Fruit fly (Drosophila melanogaster) whole organism, embryonic: ENCODE data around the gene CG16719.

ENCODE experiments used
- BEAF-32 ChIP-seq: fragments of 200-800 bp; sonication (Bioruptor generic); optimal IDR thresholded peaks from 3 replicates; lab custom pipeline; 2017; ENCODE audit warnings: missing biosample characterization, missing genetic modification characterization, mild to moderate bottlenecking, moderate library complexity, missing genetic modification reagents
- CG1024 ChIP-seq: fragments of 200-800 bp; sonication (Bioruptor generic); IDR thresholded peaks from 2 replicates; pipeline ENCODE4 v1.3.6; 2022; ENCODE audit warnings: missing biosample characterization, missing genetic modification characterization
- CG10267 ChIP-seq: fragments of 200-800 bp; sonication (Bioruptor generic); optimal IDR thresholded peaks from 2 replicates; lab custom pipeline; 2018; ENCODE audit warnings: missing biosample characterization, mild to moderate bottlenecking, missing genetic modification characterization, moderate library complexity
- CG10274 ChIP-seq: fragments of 200-800 bp; sonication (Bioruptor generic); optimal IDR thresholded peaks from 3 replicates; lab custom pipeline; 2017; ENCODE audit warnings: missing biosample characterization, mild to moderate bottlenecking, missing genetic modification characterization
- CG11695 ChIP-seq: fragments of 200-800 bp; sonication (Bioruptor generic); IDR thresholded peaks from 3 replicates; pipeline ENCODE4 v1.3.6; 2022; ENCODE audit warnings: missing biosample characterization, missing genetic modification characterization
- CG12155 ChIP-seq: fragments of 200-800 bp; sonication (Bioruptor generic); optimal IDR thresholded peaks from 3 replicates; lab custom pipeline; 2016; ENCODE audit warnings: missing biosample characterization, missing genetic modification characterization
- CG12391 ChIP-seq: fragments of 200-800 bp; sonication (Bioruptor generic); optimal IDR thresholded peaks from 3 replicates; lab custom pipeline; 2018; ENCODE audit warnings: missing biosample characterization, mild to moderate bottlenecking, missing genetic modification characterization, moderate library complexity
- CG13123 ChIP-seq: fragments of 200-800 bp; sonication (Bioruptor generic); optimal IDR thresholded peaks from 2 replicates; lab custom pipeline; 2016; ENCODE audit warnings: missing biosample characterization, missing genetic modification characterization
- CG14667 ChIP-seq: fragments of 200-800 bp; sonication (Bioruptor generic); IDR thresholded peaks from 2 replicates; pipeline ENCODE4 v1.3.6; 2022; ENCODE audit warnings: missing biosample characterization, missing genetic modification characterization
- CG16779 ChIP-seq: fragments of 200-800 bp; sonication (Bioruptor generic); IDR thresholded peaks from 2 replicates; pipeline ENCODE4 v1.3.6; 2022; ENCODE audit warnings: missing biosample characterization, missing genetic modification characterization
- CG16815 ChIP-seq: fragments of 200-800 bp; sonication (Bioruptor generic); optimal IDR thresholded peaks from 3 replicates; lab custom pipeline; 2017; ENCODE audit warnings: missing biosample characterization, mild to moderate bottlenecking, missing genetic modification characterization
- CG3281 ChIP-seq: fragments of 200-800 bp; sonication (Bioruptor generic); optimal IDR thresholded peaks from 3 replicates; lab custom pipeline; 2017; ENCODE audit warnings: missing biosample characterization, mild to moderate bottlenecking, missing genetic modification characterization
- CG3995 ChIP-seq: fragments of 200-800 bp; sonication (Bioruptor generic); optimal IDR thresholded peaks from 3 replicates; lab custom pipeline; 2016; ENCODE audit warnings: missing biosample characterization, missing genetic modification characterization
- CG6175 ChIP-seq: fragments of 200-800 bp; sonication (Bioruptor generic); IDR thresholded peaks from 3 replicates; pipeline ENCODE4 v1.3.6; 2022; ENCODE audit warnings: missing biosample characterization, missing genetic modification characterization
- CG7372 ChIP-seq: fragments of 200-800 bp; sonication (Bioruptor generic); IDR thresholded peaks from 2 replicates; pipeline ENCODE4 v1.3.6; 2022; ENCODE audit warnings: missing biosample characterization, missing genetic modification characterization
- CG8388 ChIP-seq: fragments of 200-800 bp; sonication (Bioruptor generic); optimal IDR thresholded peaks from 2 replicates; lab custom pipeline; 2019; ENCODE audit warnings: missing biosample characterization, mild to moderate bottlenecking, missing genetic modification characterization, moderate library complexity
- CG9817 ChIP-seq: fragments of 200-800 bp; sonication (Bioruptor generic); optimal IDR thresholded peaks from 2 replicates; lab custom pipeline; 2018; ENCODE audit warnings: missing biosample characterization, mild to moderate bottlenecking, missing genetic modification characterization, moderate library complexity
- Chrac-16 ChIP-seq: fragments of 200-800 bp; sonication (Bioruptor generic); optimal IDR thresholded peaks from 3 replicates; lab custom pipeline; 2016; ENCODE audit warnings: missing biosample characterization, missing genetic modification characterization
- CkIIα-i1 ChIP-seq: fragments of 200-800 bp; sonication (Bioruptor generic); IDR thresholded peaks from 2 replicates; pipeline ENCODE4 v1.3.6; 2022; ENCODE audit warnings: missing biosample characterization, missing genetic modification characterization
- Dll ChIP-seq: fragments of 200-800 bp; sonication (Bioruptor generic); IDR thresholded peaks from 4 replicates; pipeline ENCODE4 v1.3.6; 2022; ENCODE audit warnings: missing biosample characterization, missing genetic modification characterization; ENCODE audit not compliant: partially characterized antibody
- Dp ChIP-seq: fragments of 200-800 bp; sonication (Bioruptor generic); optimal IDR thresholded peaks from 2 replicates; lab custom pipeline; 2018; ENCODE audit warnings: missing biosample characterization, mild to moderate bottlenecking, missing genetic modification characterization, moderate library complexity
- Ets65A ChIP-seq: fragments of 200-800 bp; sonication (Bioruptor generic); peaks from one replicate; lab custom pipeline; 2016; ENCODE audit warnings: missing biosample characterization, missing genetic modification characterization
- Hey ChIP-seq: fragments of 200-800 bp; sonication (Bioruptor generic); optimal IDR thresholded peaks from 3 replicates; lab custom pipeline; 2018; ENCODE audit warnings: missing biosample characterization, mild to moderate bottlenecking, missing genetic modification characterization
- HmgD ChIP-seq: fragments of 200-800 bp; sonication (Bioruptor generic); optimal IDR thresholded peaks from 3 replicates; lab custom pipeline; 2016; ENCODE audit warnings: missing biosample characterization, missing genetic modification characterization
- Hr78 ChIP-seq, 2 experiments: fragments of 200-800 bp in 1 of 2; fragments of >200 bp in 1 of 2; sonication (Bioruptor generic) in 1 of 2; optimal IDR thresholded peaks; 2 replicates each; lab custom pipeline; 2017 to 2019; ENCODE audit warnings: missing biosample characterization in 2 of 2, missing genetic modification characterization in 2 of 2, mild to moderate bottlenecking in 1 of 2, moderate library complexity in 1 of 2
- Med ChIP-seq: fragments of 200-800 bp; sonication (Bioruptor generic); peaks from one replicate; lab custom pipeline; 2016; ENCODE audit warnings: missing biosample characterization, missing genetic modification characterization, mild to moderate bottlenecking, inconsistent platforms, moderate library complexity
- Nf-YB ChIP-seq: fragments of 200-800 bp; sonication (Bioruptor generic); optimal IDR thresholded peaks from 3 replicates; lab custom pipeline; 2019; ENCODE audit warnings: missing biosample characterization, mild to moderate bottlenecking, missing genetic modification characterization, moderate library complexity
- Nf-YC ChIP-seq: fragments of 200-800 bp; optimal IDR thresholded peaks from 3 replicates; lab custom pipeline; 2019; ENCODE audit warnings: missing biosample characterization, mild to moderate bottlenecking, missing genetic modification characterization, moderate library complexity
- NfI ChIP-seq: fragments of 200-800 bp; sonication (Bioruptor generic); optimal IDR thresholded peaks from 3 replicates; lab custom pipeline; 2018; ENCODE audit warnings: missing biosample characterization, mild to moderate bottlenecking, missing genetic modification characterization, moderate library complexity
- Rx ChIP-seq: fragments of 200-800 bp; sonication (Bioruptor generic); IDR thresholded peaks from 2 replicates; pipeline ENCODE4 v1.3.6; 2022; ENCODE audit warnings: missing biosample characterization, missing genetic modification characterization
- Side ChIP-seq: fragments of 200-800 bp; sonication (Bioruptor generic); optimal IDR thresholded peaks from 2 replicates; lab custom pipeline; 2016; ENCODE audit warnings: missing biosample characterization, missing genetic modification characterization
- Sry-β ChIP-seq: fragments of 200-800 bp; sonication (Bioruptor generic); optimal IDR thresholded peaks from 2 replicates; lab custom pipeline; 2018; ENCODE audit warnings: missing biosample characterization, mild to moderate bottlenecking, missing genetic modification characterization, moderate library complexity
- TFAM ChIP-seq: fragments of 200-800 bp; sonication (Bioruptor generic); optimal IDR thresholded peaks from 2 replicates; lab custom pipeline; 2017; ENCODE audit warnings: missing biosample characterization, missing genetic modification characterization, inconsistent platforms
- Xbp1 ChIP-seq: fragments of 200-800 bp; sonication (Bioruptor generic); optimal IDR thresholded peaks from 3 replicates; lab custom pipeline; 2016; ENCODE audit warnings: missing biosample characterization, mild to moderate bottlenecking, missing genetic modification characterization
- crc ChIP-seq: fragments of 200-800 bp; sonication (Bioruptor generic); optimal IDR thresholded peaks from 2 replicates; lab custom pipeline; 2016; ENCODE audit warnings: missing biosample characterization, missing genetic modification characterization
- croc ChIP-seq: fragments of 200-800 bp; sonication (Bioruptor generic); conservative IDR thresholded peaks from 3 replicates; pipeline ENCODE4 v1.3.6; 2022; ENCODE audit warnings: missing biosample characterization, missing genetic modification characterization
- danr ChIP-seq: fragments of 200-800 bp; sonication (Bioruptor generic); IDR thresholded peaks from 2 replicates; pipeline ENCODE4 v1.3.6; 2022; ENCODE audit warnings: missing biosample characterization, missing genetic modification characterization
- dysf ChIP-seq: fragments of 200-800 bp; sonication (Bioruptor generic); IDR thresholded peaks from 3 replicates; pipeline ENCODE4 v1.3.6; 2022; ENCODE audit warnings: missing biosample characterization, missing genetic modification characterization
- gem ChIP-seq: fragments of 200-800 bp; sonication (Bioruptor generic); optimal IDR thresholded peaks from 2 replicates; lab custom pipeline; 2019; ENCODE audit warnings: missing biosample characterization, mild to moderate bottlenecking, missing genetic modification characterization, moderate library complexity
- grau ChIP-seq: fragments of 200-800 bp; optimal IDR thresholded peaks from 3 replicates; lab custom pipeline; 2019; ENCODE audit warnings: missing biosample characterization, mild to moderate bottlenecking, missing genetic modification characterization, moderate library complexity
- gsb ChIP-seq: fragments of 200-800 bp; sonication (Bioruptor generic); IDR thresholded peaks from 2 replicates; pipeline ENCODE4 v1.3.6; 2022; ENCODE audit warnings: missing biosample characterization, missing genetic modification characterization
- ind ChIP-seq: fragments of 200-800 bp; sonication (Bioruptor generic); optimal IDR thresholded peaks from 3 replicates; lab custom pipeline; 2016; ENCODE audit warnings: missing biosample characterization, missing genetic modification characterization
- insv ChIP-seq, 2 experiments: fragments of 200-800 bp; sonication (Bioruptor generic); optimal IDR thresholded peaks; 3 replicates each; lab custom pipeline; 2016 to 2018; ENCODE audit warnings: missing biosample characterization in 2 of 2, missing genetic modification characterization in 2 of 2
- lbe ChIP-seq: fragments of 200-800 bp; sonication (Bioruptor generic); optimal IDR thresholded peaks from 2 replicates; lab custom pipeline; 2016; ENCODE audit warnings: missing biosample characterization, mild to moderate bottlenecking, missing genetic modification characterization
- lilli ChIP-seq: fragments of 200-800 bp; sonication (Bioruptor generic); optimal IDR thresholded peaks from 3 replicates; lab custom pipeline; 2016; ENCODE audit warnings: missing biosample characterization, missing genetic modification characterization
- lmd ChIP-seq: fragments of 200-800 bp; sonication (Bioruptor generic); IDR thresholded peaks from 2 replicates; pipeline ENCODE4 v1.3.6; 2022; ENCODE audit warnings: missing biosample characterization, missing genetic modification characterization
- pum ChIP-seq: fragments of 200-800 bp; sonication (Bioruptor generic); optimal IDR thresholded peaks from 2 replicates; lab custom pipeline; 2016; ENCODE audit warnings: missing biosample characterization, missing genetic modification characterization
- sens ChIP-seq: fragments of 200-800 bp; sonication (Bioruptor generic); peaks from one replicate; lab custom pipeline; 2016; ENCODE audit warnings: missing biosample characterization, missing genetic modification characterization
- stwl ChIP-seq: fragments of 200-800 bp; sonication (Bioruptor generic); optimal IDR thresholded peaks from 3 replicates; lab custom pipeline; 2018; ENCODE audit warnings: missing biosample characterization, mild to moderate bottlenecking, missing genetic modification characterization, moderate library complexity
- trem ChIP-seq: fragments of 200-800 bp; optimal IDR thresholded peaks from 3 replicates; lab custom pipeline; 2019; ENCODE audit warnings: missing biosample characterization, mild to moderate bottlenecking, missing genetic modification characterization, moderate library complexity
- zen ChIP-seq: fragments of 200-800 bp; sonication (Bioruptor generic); optimal IDR thresholded peaks from 3 replicates; lab custom pipeline; 2018; ENCODE audit warnings: missing biosample characterization, mild to moderate bottlenecking, missing genetic modification characterization, moderate library complexity

CG16719 gene

DNA sequence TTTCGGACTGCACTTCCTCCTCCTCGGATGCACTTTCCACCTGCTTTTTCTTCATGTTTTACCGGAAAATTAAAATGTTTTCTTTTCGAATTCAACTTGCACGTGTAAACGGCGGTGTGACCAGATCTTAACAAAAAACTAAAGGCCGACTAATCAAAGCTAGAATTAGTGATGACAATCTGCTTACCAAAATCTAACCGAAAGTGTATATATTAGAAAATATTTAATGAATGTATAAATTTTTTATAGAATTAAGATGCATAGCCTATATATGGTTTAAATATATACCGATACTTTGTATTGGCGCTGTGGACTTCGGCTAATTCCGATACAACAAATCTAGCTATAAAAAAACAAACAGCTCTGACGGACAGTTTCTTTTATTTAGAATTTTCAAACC, 34.0 kb downstream of the CG16719 start, which contains the start of the genes CG18178 and CG14174 (continued):
- peak; percentile 82 for TF ChIP-seq Nf-YC (tag; lab: Kevin White, UChicago)
- peak; percentile 60 for TF ChIP-seq lilli
- TF ChIP-seq Xbp1 = peak; percentile 75
- no peak for TF ChIP-seq CG16779 (GFP tag; lab: Robert Waterston, UW)
- no peak for TF ChIP-seq TFAM
- peak; percentile 73 for TF ChIP-seq zen (tag; lab: Kevin White, UChicago)
- TF ChIP-seq gsb = no peak
- TF ChIP-seq CG16815 = peak; percentile 47
- TF ChIP-seq CG3995 = peak; percentile 2
- TF ChIP-seq CG3281 (GFP tag; lab: Kevin White, UChicago) = peak; percentile 70
- no peak for TF ChIP-seq Hr78 (GFP tag; optimal IDR thresholded peaks at IDR 0.05; lab: Kevin White, UChicago)
- peak; percentile 68 for TF ChIP-seq lmd
- TF ChIP-seq CG14667 (GFP tag; lab: Robert Waterston, UW) = peak; percentile 55
- TF ChIP-seq CG7372 = peak; percentile 66
- TF ChIP-seq crc (GFP tag; lab: Kevin White, UChicago) = no peak
- peak; percentile 89 for TF ChIP-seq CG12391 (tag; lab: Kevin White, UChicago)
- TF ChIP-seq grau (tag; lab: Kevin White, UChicago) = peak; percentile 83
- peak; percentile 80 for TF ChIP-seq gem (tag; lab: Kevin White, UChicago)
- TF ChIP-seq CG9817 (tag; lab: Kevin White, UChicago) = peak; percentile 70
- peak; percentile 45 for TF ChIP-seq CG8388 (GFP tag; lab: Kevin White, UChicago)
- TF ChIP-seq lbe = peak; percentile 51
- TF ChIP-seq danr (GFP tag; lab: Robert Waterston, UW) = 0 out of 2 replicates have a peak, but pooled peaks have one; percentile 12
- no peak for TF ChIP-seq CG1024 (GFP tag; lab: Robert Waterston, UW)
- TF ChIP-seq BEAF-32 (GFP tag; lab: Kevin White, UChicago) = peak; percentile 61
- TF ChIP-seq CkIIα-i1 (GFP tag; lab: Robert Waterston, UW) = no peak
- TF ChIP-seq Side = no peak
- no peak for TF ChIP-seq CG10274
- peak; percentile 89 for TF ChIP-seq sens
- TF ChIP-seq ind (GFP tag; lab: Kevin White, UChicago) = peak; percentile 80
- peak; percentile 76 for TF ChIP-seq NfI (GFP tag; lab: Kevin White, UChicago)
- peak; percentile 50 for TF ChIP-seq Nf-YB (GFP tag; lab: Kevin White, UChicago)
- peak; percentile 82 for TF ChIP-seq trem
- peak; percentile 59; the same call in 2 of the 3 replicates for TF ChIP-seq croc
- peak in 1 of 2 experiments; percentile 28 for TF ChIP-seq insv (GFP tag; optimal IDR thresholded peaks at IDR 0.05; lab: Kevin White, UChicago)
- TF ChIP-seq, all 482 proteins: peak for 239

DNA sequence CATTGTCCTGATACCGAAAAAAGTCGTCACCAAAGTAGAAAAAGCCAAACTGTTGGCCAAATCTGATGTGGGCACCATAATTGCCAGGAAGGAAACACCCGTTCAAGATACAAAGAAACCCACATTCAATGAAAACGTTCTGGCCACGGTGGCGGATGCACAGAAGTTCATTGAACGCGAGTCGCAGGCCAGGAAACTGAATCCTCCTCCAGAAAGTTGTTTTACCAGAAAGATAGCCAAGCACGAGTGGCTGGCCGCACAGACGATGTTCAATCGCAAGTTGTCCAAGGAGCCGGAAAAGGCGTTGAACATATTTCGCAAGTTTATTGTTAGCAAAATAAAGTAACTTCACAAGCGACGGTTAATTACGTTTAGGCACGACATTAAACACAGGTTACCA, 35.1 kb downstream of the CG16719 start:
- TF ChIP-seq Ets65A (peak; percentile 91), Dp (GFP tag; lab: Kevin White, UChicago) (no peak)

DNA sequence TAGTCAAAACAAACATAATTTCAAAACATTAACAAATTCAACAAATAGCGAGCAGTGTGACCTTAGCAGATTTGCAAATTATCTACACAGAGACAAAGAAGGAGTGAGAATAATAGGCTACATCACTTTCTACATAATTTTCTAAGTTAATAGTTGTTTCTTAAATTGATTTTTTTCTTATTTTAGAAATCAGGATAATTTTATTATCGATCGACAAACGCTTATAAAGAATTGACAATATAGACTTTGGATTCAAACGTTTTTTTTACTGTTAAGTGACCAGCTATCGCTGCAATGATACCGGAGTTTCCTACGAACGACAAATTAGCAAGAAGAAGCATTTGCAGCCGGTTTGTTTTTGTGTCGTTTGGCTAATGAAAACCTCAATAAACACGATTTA, 38.1 kb downstream of the CG16719 start, which contains the start of the genes nbs and defl:
nbs (minus strand) TSS at position 87 of the 400 bp plus-strand sequence.
defl (plus strand) TSS at position 316 of the 400 bp plus-strand sequence.
- TF ChIP-seq Rx (GFP tag; lab: Robert Waterston, UW) (peak; percentile 56; the same call in 1 of the 2 replicates), Chrac-16 (GFP tag; lab: Kevin White, UChicago) (peak; percentile 70), dysf (GFP tag; lab: Robert Waterston, UW) (peak; percentile 80), CG13123 (peak; percentile 46), CG10267 (tag; lab: Kevin White, UChicago) (peak; percentile 52), Med (peak; percentile 93), stwl (peak; percentile 59), Hey (tag; lab: Kevin White, UChicago) (no peak), CG12155 (GFP tag; lab: Kevin White, UChicago) (peak; percentile 69), Dll (GFP tag; lab: Robert Waterston, UW) (peak; percentile 75), croc (peak; percentile 55), Sry-β (GFP tag; lab: Kevin White, UChicago) (peak; percentile 29), HmgD (peak; percentile 37), CG6175 (GFP tag; lab: Robert Waterston, UW) (no peak), CG1024 (GFP tag; lab: Robert Waterston, UW) (peak; percentile 33; the same call in 1 of the 2 replicates), CG11695 (GFP tag; lab: Robert Waterston, UW) (peak; percentile 62; the same call in 2 of the 3 replicates), pum (GFP tag; lab: Kevin White, UChicago) (peak; percentile 61)
